Fruit fly (Drosophila melanogaster): ENCODE data around the gene Tbh.

dm6 chrX:8060148-8060920 is 64.8 kb downstream of the Tbh start:
- no peak for TF ChIP-seq sim (GFP tag; IDR thresholded peaks at IDR 0.05)
- TF ChIP-seq nerfin-1 (tag; optimal IDR thresholded peaks at IDR 0.05) = no peak
- TF ChIP-seq cwo (GFP tag; optimal IDR thresholded peaks at IDR 0.05) = no peak
- TF ChIP-seq Bgb (GFP tag; IDR thresholded peaks at IDR 0.05; ENCODE audit: partially characterized antibody) = no peak
- no peak for TF ChIP-seq ems (GFP tag; optimal IDR thresholded peaks at IDR 0.05)
- TF ChIP-seq ttk (GFP tag; IDR thresholded peaks at IDR 0.05) = no peak
- TF ChIP-seq pan (optimal IDR thresholded peaks at IDR 0.05) = no peak
- no peak for TF ChIP-seq pan (GFP tag; optimal IDR thresholded peaks at IDR 0.05 in 1 of 2, IDR thresholded peaks at IDR 0.05 in 1 of 2)
- TF ChIP-seq CG14860 (GFP tag; IDR thresholded peaks at IDR 0.05; ENCODE audit: partially characterized antibody) = no peak

Data from whole organism, embryonic.